Worm (Caenorhabditis elegans) whole organism, young adult: ENCODE measurements around the gene unc-96.
A peak's percentile ranks its signal among the peaks of the same experiment; 100 is the strongest.

ENCODE experiments used
- C06A6.2 ChIP-seq: fragments of 200-800 bp; sonication (Bioruptor generic); conservative IDR thresholded peaks from 2 replicates; pipeline ENCODE4 v1.3.6; 2022; ENCODE audit warnings: missing genetic modification characterization, missing compliant biosample characterization
- C17E4.6 ChIP-seq: fragments of 200-800 bp; sonication (Bioruptor generic); IDR thresholded peaks from 2 replicates; pipeline ENCODE4 v1.3.6; 2022; ENCODE audit warnings: missing genetic modification reagents, missing genetic modification characterization, missing compliant biosample characterization
- F22D6.2 ChIP-seq: sonication (generic microtip); optimal IDR thresholded peaks from 2 replicates; lab custom pipeline; 2016; ENCODE audit warnings: mild to moderate bottlenecking, missing genetic modification characterization, missing compliant biosample characterization
- F23B12.7 ChIP-seq: sonication (generic microtip); optimal IDR thresholded peaks from 2 replicates; lab custom pipeline; 2017; ENCODE audit warnings: missing genetic modification characterization, mild to moderate bottlenecking, missing compliant biosample characterization, antibody characterized with exemption, moderate library complexity; ENCODE audit not compliant: insufficient read depth
- T26A5.8 ChIP-seq: sonication (generic microtip); optimal IDR thresholded peaks from 2 replicates; lab custom pipeline; 2016; ENCODE audit warnings: missing genetic modification characterization, missing compliant biosample characterization
- Y53G8AR.9 ChIP-seq: fragments of 200-800 bp; sonication (Bioruptor generic); conservative IDR thresholded peaks from 2 replicates; pipeline ENCODE4 v1.3.6; 2022; ENCODE audit warnings: missing genetic modification reagents, missing genetic modification characterization, missing compliant biosample characterization
- Y56A3A.18 ChIP-seq: fragments of 200-800 bp; sonication (Bioruptor generic); IDR thresholded peaks from 2 replicates; pipeline ENCODE4 v1.3.6; 2022; ENCODE audit warnings: missing genetic modification reagents, missing genetic modification characterization, missing compliant biosample characterization
- Y79H2A.3 ChIP-seq: fragments of 200-800 bp; sonication (Bioruptor generic); conservative IDR thresholded peaks from 2 replicates; pipeline ENCODE4 v1.3.6; 2022; ENCODE audit warnings: missing genetic modification reagents, missing genetic modification characterization, missing compliant biosample characterization
- ZK185.1 ChIP-seq: sonication (generic microtip); optimal IDR thresholded peaks from 2 replicates; lab custom pipeline; 2016; ENCODE audit warnings: mild to moderate bottlenecking, missing genetic modification characterization, missing compliant biosample characterization; ENCODE audit not compliant: poor library complexity, severe bottlenecking
- attf-3 ChIP-seq: fragments of 200-800 bp; sonication (Bioruptor generic); conservative IDR thresholded peaks from 2 replicates; pipeline ENCODE4 v1.3.6; 2022; ENCODE audit warnings: missing genetic modification reagents, missing genetic modification characterization, missing compliant biosample characterization
- attf-5 ChIP-seq: fragments of 200-800 bp; sonication (Bioruptor generic); optimal IDR thresholded peaks from 2 replicates; lab custom pipeline; 2018; ENCODE audit warnings: mild to moderate bottlenecking, missing genetic modification characterization, missing compliant biosample characterization
- bed-1 ChIP-seq: fragments of 200-800 bp; sonication (Bioruptor generic); IDR thresholded peaks from 2 replicates; pipeline ENCODE4 v1.3.6; 2022; ENCODE audit warnings: missing genetic modification reagents, missing genetic modification characterization, missing compliant biosample characterization
- cebp-1 ChIP-seq, 2 experiments: fragments of 200-800 bp in 1 of 2; sonication (Bioruptor generic) in 1 of 2; sonication (generic microtip) in 1 of 2; IDR thresholded peaks in 1 of 2; optimal IDR thresholded peaks in 1 of 2; 2 replicates each; pipeline versions ENCODE4 v1.3.6 to Lab custom; 2017 to 2022; ENCODE audit warnings: missing compliant biosample characterization in 2 of 2, missing genetic modification characterization in 2 of 2, mild to moderate bottlenecking in 1 of 2, missing genetic modification reagents in 1 of 2, moderate library complexity in 1 of 2
- ceh-79 ChIP-seq: sonication (generic microtip); optimal IDR thresholded peaks from 2 replicates; lab custom pipeline; 2017; ENCODE audit warnings: mild to moderate bottlenecking, missing genetic modification characterization, missing compliant biosample characterization
- dox-1 ChIP-seq: fragments of 200-800 bp; sonication (Bioruptor generic); IDR thresholded peaks from 2 replicates; pipeline ENCODE4 v1.3.6; 2022; ENCODE audit warnings: missing genetic modification reagents, missing genetic modification characterization, missing compliant biosample characterization
- dpl-1 ChIP-seq: fragments of 150-350 bp; optimal IDR thresholded peaks from 2 replicates; lab custom pipeline; 2014; ENCODE audit warnings: missing biosample characterization, missing genetic modification reagents, missing genetic modification characterization
- egrh-3 ChIP-seq: fragments of 200-800 bp; sonication (Bioruptor generic); IDR thresholded peaks from 2 replicates; pipeline ENCODE4 v1.3.6; 2022; ENCODE audit warnings: missing genetic modification reagents, missing genetic modification characterization, missing compliant biosample characterization
- hrde-1 ChIP-seq: sonication (generic microtip); optimal IDR thresholded peaks from 2 replicates; lab custom pipeline; 2016; ENCODE audit warnings: missing genetic modification characterization, mild to moderate bottlenecking, missing compliant biosample characterization, moderate library complexity, missing genotype, missing genetic modification reagents, borderline replicate concordance
- hsf-1 ChIP-seq: fragments of 200-800 bp; sonication (Bioruptor generic); IDR thresholded peaks from 2 replicates; pipeline ENCODE4 v1.3.6; 2022; ENCODE audit warnings: missing genetic modification reagents, missing genetic modification characterization, missing compliant biosample characterization
- lag-1 ChIP-seq: fragments of 200-800 bp; sonication (Bioruptor generic); IDR thresholded peaks from 2 replicates; pipeline ENCODE4 v1.3.6; 2022; ENCODE audit warnings: missing genetic modification reagents, missing genetic modification characterization, missing compliant biosample characterization
- lin-26 ChIP-seq: fragments of 200-800 bp; sonication (Bioruptor generic); IDR thresholded peaks from 2 replicates; pipeline ENCODE4 v1.3.6; 2022; ENCODE audit warnings: missing genetic modification reagents, missing genetic modification characterization, missing compliant biosample characterization
- lin-35 ChIP-seq, 3 experiments: fragments of 150-350 bp in 2 of 3; sonication (generic microtip) in 1 of 3; optimal IDR thresholded peaks; 2 replicates each; lab custom pipeline; 2014 to 2018; ENCODE audit warnings: missing biosample characterization in 3 of 3, missing genetic modification characterization in 3 of 3, missing genetic modification reagents in 3 of 3
- lin-40 ChIP-seq: sonication (generic microtip); optimal IDR thresholded peaks from 2 replicates; lab custom pipeline; 2016; ENCODE audit warnings: missing genetic modification characterization, mild to moderate bottlenecking, missing compliant biosample characterization, missing genotype, missing genetic modification reagents
- lin-54 ChIP-seq: fragments of 200-800 bp; sonication (Bioruptor generic); optimal IDR thresholded peaks from 2 replicates; lab custom pipeline; 2018; ENCODE audit warnings: mild to moderate bottlenecking, missing genetic modification characterization, missing compliant biosample characterization
- lsl-1 ChIP-seq: fragments of 200-800 bp; sonication (Bioruptor generic); optimal IDR thresholded peaks from 2 replicates; lab custom pipeline; 2018; ENCODE audit warnings: mild to moderate bottlenecking, missing genetic modification characterization, moderate library complexity, missing compliant biosample characterization
- madf-10 ChIP-seq: sonication (generic microtip); optimal IDR thresholded peaks from 2 replicates; lab custom pipeline; 2016; ENCODE audit warnings: mild to moderate bottlenecking, missing genetic modification characterization, missing compliant biosample characterization
- madf-6 ChIP-seq: fragments of 200-800 bp; sonication (Bioruptor generic); IDR thresholded peaks from 2 replicates; pipeline ENCODE4 v1.3.6; 2022; ENCODE audit warnings: missing genetic modification reagents, missing genetic modification characterization, missing compliant biosample characterization
- mcd-1 ChIP-seq: fragments of 200-800 bp; sonication (Bioruptor generic); IDR thresholded peaks from 2 replicates; pipeline ENCODE4 v1.3.6; 2022; ENCODE audit warnings: missing genetic modification reagents, missing genetic modification characterization, missing compliant biosample characterization
- nhr-120 ChIP-seq: fragments of 200-800 bp; sonication (Bioruptor generic); IDR thresholded peaks from 2 replicates; pipeline ENCODE4 v1.3.6; 2022; ENCODE audit warnings: missing genetic modification characterization, missing compliant biosample characterization
- nhr-80 ChIP-seq: sonication (generic microtip); optimal IDR thresholded peaks from 2 replicates; lab custom pipeline; 2016; ENCODE audit warnings: missing genetic modification characterization, missing compliant biosample characterization
- pbrm-1 ChIP-seq: fragments of 200-800 bp; sonication (Bioruptor generic); IDR thresholded peaks from 2 replicates; pipeline ENCODE4 v1.3.6; 2022; ENCODE audit warnings: missing genetic modification reagents, missing genetic modification characterization, missing compliant biosample characterization
- pha-4 ChIP-seq: fragments of 150-350 bp; sonication (generic microtip); optimal IDR thresholded peaks from 2 replicates; lab custom pipeline; 2014; ENCODE audit warnings: missing biosample characterization, missing genetic modification reagents, missing genetic modification characterization
- rcor-1 ChIP-seq: fragments of 200-800 bp; sonication (Bioruptor generic); IDR thresholded peaks from 2 replicates; pipeline ENCODE4 v1.3.6; 2022; ENCODE audit warnings: missing genetic modification reagents, missing genetic modification characterization, missing compliant biosample characterization
- snpc-1.1 ChIP-seq: sonication (generic microtip); optimal IDR thresholded peaks from 2 replicates; lab custom pipeline; 2017; ENCODE audit warnings: missing genetic modification characterization, mild to moderate bottlenecking, missing compliant biosample characterization, antibody characterized with exemption, moderate library complexity, missing genotype, missing genetic modification reagents; ENCODE audit not compliant: insufficient read depth
- snpc-1.3 ChIP-seq: sonication (generic microtip); optimal IDR thresholded peaks from 2 replicates; lab custom pipeline; 2017; ENCODE audit warnings: missing genetic modification characterization, mild to moderate bottlenecking, missing compliant biosample characterization, antibody characterized with exemption, moderate library complexity, missing genotype, missing genetic modification reagents; ENCODE audit not compliant: insufficient read depth
- tbx-9 ChIP-seq: sonication (generic microtip); optimal IDR thresholded peaks from 2 replicates; lab custom pipeline; 2016; ENCODE audit warnings: borderline replicate concordance, missing genetic modification characterization, inconsistent platforms, missing compliant biosample characterization
- tlf-1 ChIP-seq: fragments of 200-800 bp; sonication (Bioruptor generic); optimal IDR thresholded peaks from 2 replicates; lab custom pipeline; 2018; ENCODE audit warnings: mild to moderate bottlenecking, missing genetic modification characterization, missing compliant biosample characterization
- zfh-2 ChIP-seq: fragments of 200-800 bp; sonication (Bioruptor generic); conservative IDR thresholded peaks from 2 replicates; pipeline ENCODE4 v1.3.6; 2022; ENCODE audit warnings: missing genetic modification reagents, missing genetic modification characterization, missing compliant biosample characterization
- ztf-3 ChIP-seq: fragments of 200-800 bp; sonication (Bioruptor generic); optimal IDR thresholded peaks from 2 replicates; lab custom pipeline; 2018; ENCODE audit warnings: mild to moderate bottlenecking, missing genetic modification characterization, missing compliant biosample characterization

unc-96 gene

ce11 chrX:601340-601757, 19.7 kb downstream of the unc-96 start (continued):
- no peak for TF ChIP-seq lsl-1

- TF ChIP-seq pha-4 (tag; lab: Kevin White, UChicago) (peak; percentile 34), cebp-1 (GFP tag; IDR thresholded peaks at IDR 0.05; lab: Robert Waterston, UW) (no peak), cebp-1 (tag; optimal IDR thresholded peaks at IDR 0.05; lab: Kevin White, UChicago) (peak; percentile 47), nhr-80 (tag; lab: Kevin White, UChicago) (peak; percentile 11), snpc-1.3 (tag; lab: Kevin White, UChicago) (no peak)
Measured at ce11 chrX:600671-601070, 20.4 kb downstream of the unc-96 start.

ce11 chrX:599476-599875, 21.6 kb downstream of the unc-96 start, which contains the start of gene F13C5.3:
Gene F13C5.3 (minus strand): TSS chrX:599576.
- TF ChIP-seq Y79H2A.3 (GFP tag; lab: Robert Waterston, UW) (no peak), ZK185.1 (no peak), C17E4.6 (GFP tag; lab: Robert Waterston, UW) (no peak), C06A6.2 (GFP tag; lab: Robert Waterston, UW) (no peak), mcd-1 (GFP tag; lab: Robert Waterston, UW) (no peak), snpc-1.1 (tag; lab: Kevin White, UChicago) (no peak), Y56A3A.18 (GFP tag; lab: Robert Waterston, UW) (no peak), rcor-1 (GFP tag; lab: Robert Waterston, UW) (no peak), ztf-3 (GFP tag; lab: Kevin White, UChicago) (no peak), F22D6.2 (tag; lab: Kevin White, UChicago) (no peak), hsf-1 (no peak), tbx-9 (tag; lab: Kevin White, UChicago) (no peak)

ce11 chrX:593910-594447, 27.1 kb downstream of the unc-96 start, which contains the start of gene F13C5.2:
Gene F13C5.2 (plus strand): TSS chrX:593960.
- peak; percentile 86 for TF ChIP-seq zfh-2 (GFP tag; lab: Robert Waterston, UW)
- TF ChIP-seq egrh-3 (GFP tag; lab: Robert Waterston, UW) = peak; percentile 91
- TF ChIP-seq bed-1 (GFP tag; lab: Robert Waterston, UW) = no peak
- TF ChIP-seq madf-6 (GFP tag; lab: Robert Waterston, UW) = peak; percentile 11; the same call in 1 of the 2 replicates
- no peak for TF ChIP-seq F23B12.7
- TF ChIP-seq hrde-1 (tag; lab: Kevin White, UChicago) = no peak
- TF ChIP-seq, all 124 proteins: peak for 3

ce11 chrX:593245-593733, 27.8 kb downstream of the unc-96 start:
- peak; percentile 13 for TF ChIP-seq tlf-1
- no peak for TF ChIP-seq dpl-1 (GFP tag; lab: Kevin White, UChicago)
- peak; percentile 50; the same call in 1 of the 2 replicates for TF ChIP-seq pbrm-1
- TF ChIP-seq attf-5 (GFP tag; lab: Kevin White, UChicago) = peak; percentile 81
- TF ChIP-seq lin-54 = peak; percentile 42
- no peak for TF ChIP-seq T26A5.8 (tag; lab: Kevin White, UChicago)
- no peak for TF ChIP-seq lsl-1
- peak; percentile 61 for TF ChIP-seq lin-26 (GFP tag; lab: Robert Waterston, UW)
- TF ChIP-seq tbx-9 (tag; lab: Kevin White, UChicago) = no peak
- TF ChIP-seq lag-1 (GFP tag; lab: Robert Waterston, UW) = no peak
- no peak; the same call in 1 of the 2 replicates for TF ChIP-seq dox-1
- peak; percentile 85 for TF ChIP-seq lin-40
- TF ChIP-seq attf-3 (GFP tag; lab: Robert Waterston, UW) = peak; percentile 42; the same call in 1 of the 2 replicates
- peak in 1 of 3 experiments; percentile 60 for TF ChIP-seq lin-35 (GFP tag; optimal IDR thresholded peaks at IDR 0.05; lab: Kevin White, UChicago)
- TF ChIP-seq madf-10 (tag; lab: Kevin White, UChicago) = peak; percentile 75
- TF ChIP-seq hsf-1 = 0 out of 2 replicates have a peak, but pooled peaks have one; percentile 50
- TF ChIP-seq nhr-120 (GFP tag; lab: Robert Waterston, UW) = no peak
- TF ChIP-seq Y53G8AR.9 = 0 out of 2 replicates have a peak, but pooled peaks have one; percentile 23
- no peak for TF ChIP-seq ceh-79
